Fruit fly (Drosophila melanogaster): ENCODE measurements around the gene CG43074.

DNA sequence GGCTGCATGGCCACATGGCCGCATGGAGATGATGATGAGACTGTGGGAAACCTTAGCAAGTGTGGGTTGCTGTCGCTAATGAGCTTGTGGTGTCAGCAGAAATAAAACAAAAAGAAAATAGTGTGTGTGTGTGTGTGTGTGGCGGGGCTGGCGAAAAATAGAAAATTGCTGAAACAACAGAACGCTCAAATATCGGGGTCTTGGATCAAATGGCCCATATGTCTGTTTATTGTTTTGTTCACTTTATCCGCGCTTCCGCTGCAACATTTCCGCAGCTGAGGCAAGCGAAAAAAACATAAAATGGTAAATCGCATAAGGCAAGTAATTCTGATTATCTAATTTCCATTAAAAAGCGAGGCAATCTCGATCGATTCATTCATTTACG is 28.9 kb downstream of the CG43074 start:
- no peak for TF ChIP-seq CG8478 (optimal IDR thresholded peaks at IDR 0.05)
- TF ChIP-seq CTCF (optimal IDR thresholded peaks at IDR 0.05): no peak
